Fruit fly (Drosophila melanogaster): ENCODE measurements around the gene Miro.

dm6 chr3R:24084975-24085374 lies 46.3 kb upstream of the Miro start:
- TF ChIP-seq Myc (optimal IDR thresholded peaks at IDR 0.05) (no peak), h (optimal IDR thresholded peaks at IDR 0.05) (no peak), psq (optimal IDR thresholded peaks at IDR 0.05) (no peak), insv (optimal IDR thresholded peaks at IDR 0.05) (no peak), ttk (optimal IDR thresholded peaks at IDR 0.05) (no peak)

Data from Kc167 (cell line).